Worm (Caenorhabditis elegans): ENCODE results near the gene fbxl-3.

ce11 chrII:5447381-5447780 lies 48.7 kb upstream of the fbxl-3 start, which contains the start of gene cex-1:
- TF ChIP-seq ztf-29 (GFP tag; IDR thresholded peaks at IDR 0.05): no peak
- no peak for TF ChIP-seq ref-1 (GFP tag; conservative IDR thresholded peaks at IDR 0.05)
- TF ChIP-seq T22C8.4 (GFP tag; IDR thresholded peaks at IDR 0.05): no peak
- TF ChIP-seq flt-1 (GFP tag; IDR thresholded peaks at IDR 0.05): no peak
- TF ChIP-seq tab-1 (GFP tag; IDR thresholded peaks at IDR 0.05): no peak
- TF ChIP-seq klf-2 (GFP tag; conservative IDR thresholded peaks at IDR 0.05): no peak
- TF ChIP-seq cog-1 (tag; optimal IDR thresholded peaks at IDR 0.05): no peak
- no peak for TF ChIP-seq ztf-23 (GFP tag; IDR thresholded peaks at IDR 0.05)

All from whole organism, midembryonic.